Worm (Caenorhabditis elegans) whole organism, L4 larva: ENCODE results near the gene R05D8.11.

Source experiments
- D1046.2 ChIP-seq: fragments of 200-800 bp; sonication (Bioruptor generic); IDR thresholded peaks from 2 replicates; pipeline ENCODE4 v1.3.6; 2022; ENCODE audit warnings: missing genetic modification characterization, missing compliant biosample characterization
- F49E8.2 ChIP-seq: sonication (generic microtip); optimal IDR thresholded peaks from 2 replicates; lab custom pipeline; 2016; ENCODE audit warnings: missing compliant biosample characterization, mild to moderate bottlenecking, missing genetic modification characterization, borderline replicate concordance
- R02D3.7 ChIP-seq: fragments of 150-350 bp; sonication (generic microtip); optimal IDR thresholded peaks from 3 replicates; lab custom pipeline; 2014; ENCODE audit warnings: missing biosample characterization, missing genetic modification characterization
- Y5F2A.4 ChIP-seq: fragments of 200-800 bp; sonication (Bioruptor generic); optimal IDR thresholded peaks from 2 replicates; lab custom pipeline; 2018; ENCODE audit warnings: mild to moderate bottlenecking, missing genetic modification characterization, missing compliant biosample characterization
- ZK337.2 ChIP-seq: fragments of 200-800 bp; sonication (Bioruptor generic); IDR thresholded peaks from 2 replicates; pipeline ENCODE4 v1.3.6; 2022; ENCODE audit warnings: missing genetic modification reagents, missing genetic modification characterization, missing compliant biosample characterization
- aha-1 ChIP-seq: fragments of 150-350 bp; peaks from one replicate; lab custom pipeline; 2014; ENCODE audit warnings: missing biosample characterization, missing genetic modification characterization
- aly-2 ChIP-seq: sonication (generic microtip); optimal IDR thresholded peaks from 2 replicates; lab custom pipeline; 2018; ENCODE audit warnings: missing biosample characterization, missing genetic modification characterization
- cey-2 ChIP-seq: sonication (generic microtip); optimal IDR thresholded peaks from 3 replicates; lab custom pipeline; 2017; ENCODE audit warnings: missing genetic modification characterization, mild to moderate bottlenecking, missing compliant biosample characterization, antibody characterized with exemption, borderline replicate concordance; ENCODE audit not compliant: insufficient read depth
- ctbp-1 ChIP-seq: fragments of 200-800 bp; sonication (Bioruptor generic); IDR thresholded peaks from 2 replicates; pipeline ENCODE4 v1.3.6; 2022; ENCODE audit warnings: missing genetic modification reagents, missing genetic modification characterization, missing compliant biosample characterization
- daf-12 ChIP-seq: fragments of 150-350 bp; optimal IDR thresholded peaks from 2 replicates; lab custom pipeline; 2014; ENCODE audit warnings: missing biosample characterization, missing genetic modification reagents, missing genetic modification characterization
- dve-1 ChIP-seq: sonication (generic microtip); optimal IDR thresholded peaks from 2 replicates; lab custom pipeline; 2017; ENCODE audit warnings: antibody characterized with exemption, mild to moderate bottlenecking, missing genetic modification characterization, missing compliant biosample characterization; ENCODE audit not compliant: insufficient read depth
- gei-8 ChIP-seq: fragments of 200-800 bp; sonication (Bioruptor generic); optimal IDR thresholded peaks from 2 replicates; lab custom pipeline; 2018; ENCODE audit warnings: mild to moderate bottlenecking, missing genetic modification characterization, missing compliant biosample characterization
- hlh-30 ChIP-seq: sonication (generic microtip); optimal IDR thresholded peaks from 2 replicates; lab custom pipeline; 2017; ENCODE audit warnings: antibody characterized with exemption, mild to moderate bottlenecking, missing genetic modification characterization, missing compliant biosample characterization; ENCODE audit not compliant: insufficient read depth
- lin-38 ChIP-seq: fragments of 200-800 bp; sonication (Bioruptor generic); IDR thresholded peaks from 2 replicates; pipeline ENCODE4 v1.3.6; 2022; ENCODE audit warnings: missing genetic modification reagents, missing genetic modification characterization, missing compliant biosample characterization
- lsy-2 ChIP-seq, 2 experiments: fragments of 150-350 bp in 1 of 2; sonication (generic microtip) in 1 of 2; optimal IDR thresholded peaks; 2 replicates each; lab custom pipeline; 2014 to 2017; ENCODE audit warnings: missing biosample characterization in 2 of 2, missing genetic modification characterization in 2 of 2
- mdt-29 ChIP-seq: fragments of 200-800 bp; sonication (Bioruptor generic); IDR thresholded peaks from 2 replicates; pipeline ENCODE4 v1.3.6; 2022; ENCODE audit warnings: missing genetic modification reagents, missing genetic modification characterization, missing compliant biosample characterization
- nhr-102 ChIP-seq: sonication (generic microtip); optimal IDR thresholded peaks from 2 replicates; lab custom pipeline; 2016; ENCODE audit warnings: mild to moderate bottlenecking, missing genetic modification characterization, moderate library complexity, missing compliant biosample characterization
- nhr-11 ChIP-seq: fragments of 150-350 bp; optimal IDR thresholded peaks from 2 replicates; lab custom pipeline; 2014; ENCODE audit warnings: missing biosample characterization, missing genetic modification characterization
- nhr-25 ChIP-seq: sonication (generic microtip); optimal IDR thresholded peaks from 2 replicates; lab custom pipeline; 2017; ENCODE audit warnings: missing genetic modification characterization, mild to moderate bottlenecking, missing compliant biosample characterization, antibody characterized with exemption, moderate library complexity, borderline replicate concordance; ENCODE audit not compliant: insufficient read depth
- nhr-41 ChIP-seq: fragments of 200-800 bp; sonication (Bioruptor generic); IDR thresholded peaks from 2 replicates; pipeline ENCODE4 v1.3.6; 2022; ENCODE audit warnings: missing genetic modification reagents, missing genetic modification characterization, missing compliant biosample characterization
- nhr-48 ChIP-seq: sonication (generic microtip); optimal IDR thresholded peaks from 2 replicates; lab custom pipeline; 2016; ENCODE audit warnings: mild to moderate bottlenecking, missing genetic modification characterization, missing compliant biosample characterization
- nhr-6 ChIP-seq: fragments of 150-350 bp; optimal IDR thresholded peaks from 2 replicates; lab custom pipeline; 2014; ENCODE audit warnings: missing biosample characterization, missing genetic modification characterization
- nhr-77 ChIP-seq: fragments of 150-350 bp; optimal IDR thresholded peaks from 2 replicates; lab custom pipeline; 2014; ENCODE audit warnings: missing biosample characterization, missing genetic modification characterization
- php-3 ChIP-seq: fragments of 200-800 bp; sonication (Bioruptor generic); IDR thresholded peaks from 2 replicates; pipeline ENCODE4 v1.3.6; 2022; ENCODE audit warnings: missing genetic modification reagents, missing genetic modification characterization, missing compliant biosample characterization
- saeg-2 ChIP-seq: fragments of 200-800 bp; sonication (Bioruptor generic); IDR thresholded peaks from 2 replicates; pipeline ENCODE4 v1.3.6; 2022; ENCODE audit warnings: missing genetic modification reagents, missing genetic modification characterization, missing compliant biosample characterization
- snpc-4 ChIP-seq: fragments of 150-350 bp; optimal IDR thresholded peaks from 2 replicates; lab custom pipeline; 2014; ENCODE audit warnings: missing biosample characterization, missing genetic modification characterization
- unc-62 ChIP-seq, 3 experiments: fragments of 150-350 bp in 1 of 3; sonication (generic microtip); optimal IDR thresholded peaks in 2 of 3; peaks in 1 of 3; 1 replicate in 1 of 3; 2 replicates in 2 of 3; lab custom pipeline; 2014 to 2017; ENCODE audit warnings: missing biosample characterization in 3 of 3, missing genetic modification characterization in 3 of 3, missing genetic modification reagents in 3 of 3, missing genotype in 1 of 3
- zfp-2 ChIP-seq: sonication (generic microtip); optimal IDR thresholded peaks from 2 replicates; lab custom pipeline; 2016; ENCODE audit warnings: mild to moderate bottlenecking, missing genetic modification characterization, missing compliant biosample characterization
- zfp-3 ChIP-seq: fragments of 200-800 bp; sonication (Bioruptor generic); conservative IDR thresholded peaks from 2 replicates; pipeline ENCODE4 v1.3.6; 2022; ENCODE audit warnings: missing genetic modification reagents, missing genetic modification characterization, missing compliant biosample characterization

R05D8.11 gene

DNA sequence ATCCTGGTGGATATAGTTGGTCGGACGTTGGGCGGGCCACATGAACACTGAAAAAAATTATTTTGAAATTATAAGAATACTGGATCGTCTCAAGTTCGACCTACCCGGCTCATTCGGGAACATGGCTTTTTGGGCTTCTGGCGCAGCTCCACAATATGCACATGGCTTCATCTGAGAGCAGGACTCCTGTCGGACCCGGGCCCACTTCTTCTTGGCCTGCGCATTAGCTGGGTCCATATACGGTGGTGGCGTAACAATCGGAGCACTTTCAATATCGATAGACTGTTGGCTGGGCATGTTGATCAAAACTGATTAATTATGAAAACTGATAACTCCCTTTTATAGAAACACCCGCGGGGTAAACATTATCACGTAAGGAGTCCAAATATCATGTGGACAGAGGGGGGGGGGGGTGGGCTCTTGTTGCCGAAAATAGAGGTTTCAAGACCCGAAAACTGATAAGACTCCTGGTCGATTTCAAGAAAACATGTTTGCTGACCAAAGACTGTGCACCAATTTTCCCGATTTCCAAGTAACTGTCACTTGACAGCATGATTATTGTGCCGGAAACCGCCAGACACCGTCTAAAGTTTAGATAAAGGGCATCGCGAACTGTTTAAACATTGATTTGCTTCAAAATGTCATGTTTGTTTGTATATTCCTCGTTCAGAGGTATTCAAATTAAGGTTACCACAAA, 49.8 kb downstream of the R05D8.11 start, which contains the start of gene dod-3 (continued):
- TF ChIP-seq lsy-2 (tag; optimal IDR thresholded peaks at IDR 0.05; lab: Kevin White, UChicago) (no peak), ZK337.2 (GFP tag; lab: Robert Waterston, UW) (no peak), zfp-3 (GFP tag; lab: Robert Waterston, UW) (no peak), hlh-30 (tag; lab: Kevin White, UChicago) (no peak), dve-1 (peak; percentile 59), unc-62 (GFP tag; optimal IDR thresholded peaks at IDR 0.05 in 1 of 2; lab: Kevin White, UChicago) (no peak), unc-62 (tag; optimal IDR thresholded peaks at IDR 0.05; lab: Kevin White, UChicago) (no peak), R02D3.7 (tag; lab: Kevin White, UChicago) (no peak), nhr-41 (no peak), php-3 (GFP tag; lab: Robert Waterston, UW) (peak; percentile 21; the same call in 1 of the 2 replicates), zfp-2 (tag; lab: Kevin White, UChicago) (no peak), mdt-29 (no peak), Y5F2A.4 (GFP tag; lab: Kevin White, UChicago) (no peak), cey-2 (no peak), aha-1 (tag; lab: Kevin White, UChicago) (no peak), nhr-102 (tag; lab: Kevin White, UChicago) (no peak), gei-8 (no peak), nhr-48 (peak; percentile 46), daf-12 (no peak), lin-38 (GFP tag; lab: Robert Waterston, UW) (no peak), nhr-77 (peak; percentile 32), nhr-25 (no peak), ctbp-1 (GFP tag; lab: Robert Waterston, UW) (no peak), F49E8.2 (tag; lab: Kevin White, UChicago) (no peak), nhr-11 (tag; lab: Kevin White, UChicago) (no peak), saeg-2 (no peak), nhr-6 (tag; lab: Kevin White, UChicago) (no peak), aly-2 (tag; lab: Kevin White, UChicago) (no peak), D1046.2 (GFP tag; lab: Robert Waterston, UW) (no peak), snpc-4 (tag; lab: Kevin White, UChicago) (no peak)
